Fruit fly (Drosophila melanogaster) whole organism, embryonic: ENCODE measurements around the gene Klp10A.

Source experiments
- ATbp ChIP-seq: fragments of 200-800 bp; sonication (Bioruptor generic); optimal IDR thresholded peaks from 2 replicates; lab custom pipeline; 2017; ENCODE audit warnings: missing biosample characterization, mild to moderate bottlenecking, missing genetic modification characterization, missing genetic modification reagents
- CG10147 ChIP-seq: fragments of 200-800 bp; sonication (Bioruptor generic); optimal IDR thresholded peaks from 2 replicates; lab custom pipeline; 2019; ENCODE audit warnings: missing biosample characterization, mild to moderate bottlenecking, missing genetic modification characterization, moderate library complexity
- CG11093 ChIP-seq: fragments of 200-800 bp; sonication (Bioruptor generic); IDR thresholded peaks from 3 replicates; pipeline ENCODE4 v1.3.6; 2022; ENCODE audit warnings: missing biosample characterization, missing genetic modification characterization
- CG12236 ChIP-seq: fragments of 200-800 bp; sonication (Bioruptor generic); optimal IDR thresholded peaks from 2 replicates; lab custom pipeline; 2016; ENCODE audit warnings: missing biosample characterization, missing genetic modification characterization
- CG1233 ChIP-seq: fragments of 200-800 bp; sonication (Bioruptor generic); optimal IDR thresholded peaks from 4 replicates; lab custom pipeline; 2018; ENCODE audit warnings: missing biosample characterization, mild to moderate bottlenecking, missing genetic modification characterization
- CG12769 ChIP-seq: fragments of 200-800 bp; sonication (Bioruptor generic); optimal IDR thresholded peaks from 2 replicates; lab custom pipeline; 2019; ENCODE audit warnings: missing biosample characterization, mild to moderate bottlenecking, missing genetic modification characterization, moderate library complexity
- CG13894 ChIP-seq: fragments of 200-800 bp; sonication (Bioruptor generic); optimal IDR thresholded peaks from 3 replicates; lab custom pipeline; 2018; ENCODE audit warnings: missing biosample characterization, mild to moderate bottlenecking, missing genetic modification characterization, moderate library complexity
- CG14014 ChIP-seq: fragments of 200-800 bp; sonication (Bioruptor generic); IDR thresholded peaks from 2 replicates; pipeline ENCODE4 v1.3.6; 2022; ENCODE audit warnings: missing biosample characterization, missing genetic modification characterization
- CG14441 ChIP-seq: fragments of 200-800 bp; sonication (Bioruptor generic); IDR thresholded peaks from 2 replicates; pipeline ENCODE4 v1.3.6; 2022; ENCODE audit warnings: missing biosample characterization, missing genetic modification characterization
- CG14965 ChIP-seq: fragments of 200-800 bp; sonication (Bioruptor generic); optimal IDR thresholded peaks from 2 replicates; lab custom pipeline; 2016; ENCODE audit warnings: missing biosample characterization, missing genetic modification characterization, borderline replicate concordance
- CG1647 ChIP-seq: fragments of 200-800 bp; sonication (Bioruptor generic); optimal IDR thresholded peaks from 3 replicates; lab custom pipeline; 2016; ENCODE audit warnings: missing biosample characterization, missing genetic modification characterization
- CG17328 ChIP-seq: fragments of 200-800 bp; sonication (Bioruptor generic); IDR thresholded peaks from 2 replicates; pipeline ENCODE4 v1.3.6; 2022; ENCODE audit warnings: missing biosample characterization, missing genetic modification characterization
- CG17361 ChIP-seq: fragments of 200-800 bp; sonication (Bioruptor generic); IDR thresholded peaks from 3 replicates; pipeline ENCODE4 v1.3.6; 2022; ENCODE audit warnings: missing biosample characterization, missing genetic modification characterization
- CG18764 ChIP-seq: fragments of 200-800 bp; sonication (Bioruptor generic); optimal IDR thresholded peaks from 3 replicates; lab custom pipeline; 2016; ENCODE audit warnings: missing biosample characterization, missing genetic modification characterization
- CG32532 ChIP-seq: fragments of 200-800 bp; sonication (Bioruptor generic); IDR thresholded peaks from 2 replicates; pipeline ENCODE4 v1.3.6; 2022; ENCODE audit warnings: missing biosample characterization, missing genetic modification characterization
- CG3838 ChIP-seq: fragments of 200-800 bp; sonication (Bioruptor generic); optimal IDR thresholded peaks from 3 replicates; lab custom pipeline; 2016; ENCODE audit warnings: missing biosample characterization, missing genetic modification characterization
- CG3995 ChIP-seq: fragments of 200-800 bp; sonication (Bioruptor generic); optimal IDR thresholded peaks from 3 replicates; lab custom pipeline; 2016; ENCODE audit warnings: missing biosample characterization, missing genetic modification characterization
- CG4820 ChIP-seq: fragments of 200-800 bp; sonication (Bioruptor generic); optimal IDR thresholded peaks from 3 replicates; lab custom pipeline; 2016; ENCODE audit warnings: missing biosample characterization, missing genetic modification characterization
- CG6654 ChIP-seq: fragments of 200-800 bp; sonication (Bioruptor generic); optimal IDR thresholded peaks from 2 replicates; lab custom pipeline; 2017; ENCODE audit warnings: missing biosample characterization, mild to moderate bottlenecking, missing genetic modification characterization
- CG6689 ChIP-seq: fragments of 200-800 bp; sonication (Bioruptor generic); IDR thresholded peaks from 2 replicates; pipeline ENCODE4 v1.3.6; 2022; ENCODE audit warnings: missing biosample characterization, missing genetic modification characterization
- CG9797 ChIP-seq: fragments of 200-800 bp; sonication (Bioruptor generic); optimal IDR thresholded peaks from 3 replicates; lab custom pipeline; 2018; ENCODE audit warnings: missing biosample characterization, mild to moderate bottlenecking, missing genetic modification characterization
- Doc2 ChIP-seq: fragments of 200-800 bp; sonication (Bioruptor generic); IDR thresholded peaks from 2 replicates; pipeline ENCODE4 v1.3.6; 2022; ENCODE audit warnings: missing biosample characterization, missing genetic modification characterization
- Hr39 ChIP-seq: fragments of >200 bp; optimal IDR thresholded peaks from 2 replicates; lab custom pipeline; 2017
- Med ChIP-seq: fragments of 200-800 bp; sonication (Bioruptor generic); peaks from one replicate; lab custom pipeline; 2016; ENCODE audit warnings: missing biosample characterization, missing genetic modification characterization, mild to moderate bottlenecking, inconsistent platforms, moderate library complexity
- Mes4 ChIP-seq: fragments of 200-800 bp; sonication (Bioruptor generic); optimal IDR thresholded peaks from 2 replicates; lab custom pipeline; 2016; ENCODE audit warnings: missing biosample characterization, missing genetic modification characterization
- NC2α ChIP-seq: fragments of 200-800 bp; sonication (Bioruptor generic); optimal IDR thresholded peaks from 2 replicates; lab custom pipeline; 2016; ENCODE audit warnings: missing biosample characterization, missing genetic modification characterization
- Neu2 ChIP-seq: fragments of 200-800 bp; sonication (Bioruptor generic); optimal IDR thresholded peaks from 3 replicates; lab custom pipeline; 2016; ENCODE audit warnings: missing biosample characterization, missing genetic modification characterization, borderline replicate concordance
- Nf-YB ChIP-seq: fragments of 200-800 bp; sonication (Bioruptor generic); optimal IDR thresholded peaks from 3 replicates; lab custom pipeline; 2019; ENCODE audit warnings: missing biosample characterization, mild to moderate bottlenecking, missing genetic modification characterization, moderate library complexity
- Optix ChIP-seq: fragments of 200-800 bp; sonication (Bioruptor generic); IDR thresholded peaks from 3 replicates; pipeline ENCODE4 v1.3.6; 2022; ENCODE audit warnings: missing biosample characterization, missing genetic modification characterization
- Rfx ChIP-seq: fragments of 200-800 bp; sonication (Bioruptor generic); IDR thresholded peaks from 2 replicates; pipeline ENCODE4 v1.3.6; 2022; ENCODE audit warnings: missing biosample characterization, missing genetic modification characterization
- Six4 ChIP-seq: fragments of 200-800 bp; sonication (Bioruptor generic); optimal IDR thresholded peaks from 2 replicates; lab custom pipeline; 2016; ENCODE audit warnings: missing biosample characterization, missing genetic modification characterization
- Sox102F ChIP-seq: fragments of 200-800 bp; sonication (Bioruptor generic); optimal IDR thresholded peaks from 2 replicates; lab custom pipeline; 2018; ENCODE audit warnings: missing biosample characterization, mild to moderate bottlenecking, missing genetic modification characterization, moderate library complexity
- Spps ChIP-seq: fragments of 200-800 bp; sonication (Bioruptor generic); optimal IDR thresholded peaks from 2 replicates; lab custom pipeline; 2018; ENCODE audit warnings: missing biosample characterization, mild to moderate bottlenecking, missing genetic modification characterization
- al ChIP-seq: fragments of 200-800 bp; sonication (Bioruptor generic); IDR thresholded peaks from 2 replicates; pipeline ENCODE4 v1.3.6; 2022; ENCODE audit warnings: missing biosample characterization, missing genetic modification characterization
- ara ChIP-seq: fragments of 200-800 bp; sonication (Bioruptor generic); IDR thresholded peaks from 2 replicates; pipeline ENCODE4 v1.3.6; 2022; ENCODE audit warnings: missing biosample characterization, missing genetic modification characterization
- br ChIP-seq: fragments of >200 bp; optimal IDR thresholded peaks from 2 replicates; lab custom pipeline; 2017
- crc ChIP-seq: fragments of 200-800 bp; sonication (Bioruptor generic); optimal IDR thresholded peaks from 2 replicates; lab custom pipeline; 2016; ENCODE audit warnings: missing biosample characterization, missing genetic modification characterization
- crp ChIP-seq, 2 experiments: fragments of 200-800 bp; sonication (Bioruptor generic); optimal IDR thresholded peaks; 2 replicates in 1 of 2; 3 replicates in 1 of 2; lab custom pipeline; 2017; ENCODE audit warnings: missing biosample characterization in 2 of 2, missing genetic modification characterization in 2 of 2, mild to moderate bottlenecking in 1 of 2, moderate library complexity in 1 of 2
- cwo ChIP-seq: fragments of 200-800 bp; sonication (Bioruptor generic); optimal IDR thresholded peaks from 3 replicates; lab custom pipeline; 2017; ENCODE audit warnings: missing biosample characterization, missing genetic modification characterization, mild to moderate bottlenecking, moderate library complexity, missing genetic modification reagents
- exex ChIP-seq: fragments of 200-800 bp; sonication (Bioruptor generic); optimal IDR thresholded peaks from 4 replicates; lab custom pipeline; 2018; ENCODE audit warnings: missing biosample characterization, mild to moderate bottlenecking, missing genetic modification characterization, moderate library complexity
- eyg ChIP-seq: fragments of 200-800 bp; sonication (Bioruptor generic); optimal IDR thresholded peaks from 3 replicates; lab custom pipeline; 2016; ENCODE audit warnings: missing biosample characterization, missing genetic modification characterization
- fd96Cb ChIP-seq: fragments of 200-800 bp; sonication (Bioruptor generic); optimal IDR thresholded peaks from 2 replicates; lab custom pipeline; 2018; ENCODE audit warnings: missing biosample characterization, mild to moderate bottlenecking, missing genetic modification characterization, moderate library complexity
- ftz-f1 ChIP-seq: fragments of 200-800 bp; sonication (Bioruptor generic); optimal IDR thresholded peaks from 2 replicates; lab custom pipeline; 2016; ENCODE audit warnings: missing biosample characterization, missing genetic modification characterization
- fu2 ChIP-seq: fragments of 200-800 bp; sonication (Bioruptor generic); optimal IDR thresholded peaks from 2 replicates; lab custom pipeline; 2016; ENCODE audit warnings: missing biosample characterization, missing genetic modification characterization
- gfzf ChIP-seq: fragments of 200-800 bp; sonication (Bioruptor generic); optimal IDR thresholded peaks from 2 replicates; lab custom pipeline; 2016; ENCODE audit warnings: missing biosample characterization, mild to moderate bottlenecking, missing genetic modification characterization, moderate library complexity
- ken ChIP-seq: fragments of 200-800 bp; sonication (Bioruptor generic); IDR thresholded peaks from 3 replicates; pipeline ENCODE4 v1.3.6; 2022; ENCODE audit warnings: missing biosample characterization, missing genetic modification characterization
- ssp ChIP-seq: fragments of 200-800 bp; sonication (Bioruptor generic); IDR thresholded peaks from 2 replicates; pipeline ENCODE4 v1.3.6; 2022; ENCODE audit warnings: missing biosample characterization, missing genetic modification characterization
- stc ChIP-seq: fragments of 200-800 bp; sonication (Bioruptor generic); IDR thresholded peaks from 2 replicates; pipeline ENCODE4 v1.3.6; 2022; ENCODE audit warnings: missing biosample characterization, missing genetic modification characterization
- toy ChIP-seq: fragments of 200-800 bp; sonication (Bioruptor generic); IDR thresholded peaks from 2 replicates; pipeline ENCODE4 v1.3.6; 2022; ENCODE audit warnings: missing biosample characterization, missing genetic modification characterization
- twi ChIP-seq: fragments of 200-800 bp; optimal IDR thresholded peaks from 2 replicates; lab custom pipeline; 2019; ENCODE audit warnings: missing biosample characterization, mild to moderate bottlenecking, missing genetic modification characterization, moderate library complexity
- usp ChIP-seq: fragments of >200 bp; optimal IDR thresholded peaks from 2 replicates; lab custom pipeline; 2017; ENCODE audit warnings: missing biosample characterization, missing genetic modification characterization

The Klp10A gene

DNA sequence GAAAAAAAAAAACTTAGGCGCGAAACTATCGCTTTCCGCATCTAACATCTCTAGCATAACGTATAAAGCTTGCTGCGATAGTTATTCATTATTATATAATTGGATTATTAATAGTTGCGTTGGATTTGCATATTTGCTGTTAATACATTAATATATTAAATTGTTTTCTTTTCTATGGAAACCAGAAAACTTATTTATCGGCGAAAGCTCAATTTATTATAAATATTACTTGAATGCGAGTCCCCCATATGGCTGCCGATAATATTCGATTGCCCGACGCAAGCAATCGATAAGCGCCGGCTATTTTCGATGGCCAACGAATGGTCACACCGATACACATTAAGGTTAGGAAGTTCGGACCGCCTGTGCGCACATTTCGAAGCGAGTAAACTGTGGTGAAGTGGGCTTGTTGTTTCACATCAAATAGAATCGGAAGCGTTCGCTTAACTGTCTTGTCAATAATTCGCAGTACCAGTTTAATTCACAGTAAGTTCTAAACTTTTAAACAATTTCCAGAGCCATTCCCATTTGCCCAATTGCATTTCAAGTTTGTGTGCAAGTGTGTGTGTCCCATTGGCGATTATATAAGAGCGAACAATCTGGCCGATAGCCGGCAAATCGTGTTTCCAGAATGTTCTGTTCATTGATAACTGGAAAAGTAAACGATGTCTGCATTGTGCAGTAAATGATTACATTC lies 28.6 kb downstream of the Klp10A start, which contains the start of gene Hsp60A (continued):
- TF ChIP-seq CG14441 (peak; percentile 38; the same call in 1 of the 2 replicates), gfzf (GFP tag; lab: Kevin White, UChicago) (peak; percentile 66), CG3838 (no peak), Neu2 (no peak), crc (GFP tag; lab: Kevin White, UChicago) (no peak), Spps (tag; lab: Kevin White, UChicago) (no peak), CG14014 (GFP tag; lab: Robert Waterston, UW) (0 out of 2 replicates have a peak, but pooled peaks have one; percentile 27), crp (GFP tag; optimal IDR thresholded peaks at IDR 0.05; lab: Kevin White, UChicago) (peak in 1 of 2 experiments; percentile 9), fu2 (GFP tag; lab: Kevin White, UChicago) (no peak), ken (GFP tag; lab: Robert Waterston, UW) (0 out of 3 replicates have a peak, but pooled peaks have one; percentile 42), ftz-f1 (GFP tag; lab: Kevin White, UChicago) (no peak), Optix (no peak), ssp (GFP tag; lab: Robert Waterston, UW) (peak; percentile 30; the same call in 1 of the 2 replicates), CG14965 (GFP tag; lab: Kevin White, UChicago) (no peak), Rfx (GFP tag; lab: Robert Waterston, UW) (peak; percentile 56), CG1233 (GFP tag; lab: Kevin White, UChicago) (no peak), CG4820 (peak; percentile 44), CG6654 (GFP tag; lab: Kevin White, UChicago) (no peak), cwo (no peak), CG10147 (peak; percentile 54), CG17328 (GFP tag; lab: Robert Waterston, UW) (no peak), fd96Cb (tag; lab: Kevin White, UChicago) (peak; percentile 39), CG18764 (GFP tag; lab: Kevin White, UChicago) (peak; percentile 28), ATbp (GFP tag; lab: Kevin White, UChicago) (peak; percentile 9), ara (GFP tag; lab: Robert Waterston, UW) (0 out of 2 replicates have a peak, but pooled peaks have one; percentile 16), CG32532 (GFP tag; lab: Robert Waterston, UW) (peak; percentile 39; the same call in 1 of the 2 replicates), toy (GFP tag; lab: Robert Waterston, UW) (no peak), CG9797 (GFP tag; lab: Kevin White, UChicago) (peak; percentile 67), stc (GFP tag; lab: Robert Waterston, UW) (no peak), CG11093 (no peak), twi (no peak), CG12236 (GFP tag; lab: Kevin White, UChicago) (no peak), NC2α (GFP tag; lab: Kevin White, UChicago) (no peak), Sox102F (GFP tag; lab: Kevin White, UChicago) (peak; percentile 49), exex (tag; lab: Kevin White, UChicago) (peak; percentile 12), al (GFP tag; lab: Robert Waterston, UW) (peak; percentile 35; the same call in 1 of the 2 replicates), Med (GFP tag; lab: Kevin White, UChicago) (peak; percentile 69), br (lab: Kevin White, UChicago) (no peak), usp (GFP tag; lab: Kevin White, UChicago) (no peak), CG6689 (GFP tag; lab: Robert Waterston, UW) (peak; percentile 26; the same call in 1 of the 2 replicates), Doc2 (GFP tag; lab: Robert Waterston, UW) (no peak), CG13894 (tag; lab: Kevin White, UChicago) (peak; percentile 56), eyg (GFP tag; lab: Kevin White, UChicago) (no peak), CG1647 (GFP tag; lab: Kevin White, UChicago) (no peak), Hr39 (no peak), CG17361 (GFP tag; lab: Robert Waterston, UW) (peak; percentile 60; the same call in 2 of the 3 replicates), CG3995 (peak; percentile 19), Six4 (GFP tag; lab: Kevin White, UChicago) (peak; percentile 10), CG12769 (no peak), Mes4 (GFP tag; lab: Kevin White, UChicago) (no peak), Nf-YB (peak; percentile 6)
